Worm (Caenorhabditis elegans): Measurements from ENCODE around the gene W09C2.7.

- TF ChIP-seq mdl-1 (tag; optimal IDR thresholded peaks at IDR 0.05), result no peak
- TF ChIP-seq elt-3 (tag; optimal IDR thresholded peaks at IDR 0.05), result no peak
- no peak for TF ChIP-seq nhr-25 (tag; optimal IDR thresholded peaks at IDR 0.05)
- no peak for TF ChIP-seq skn-1 (tag; optimal IDR thresholded peaks at IDR 0.05)
Observed at ce11 chrIV:9610923-9611322, 11.2 kb downstream of the W09C2.7 start.
